Worm (Caenorhabditis elegans): Measurements from ENCODE around the gene Y39B6A.3.
A peak's percentile ranks its signal among the peaks of the same experiment; 100 is the strongest.

Y39B6A.3 gene

ce11 chrV:19189963-19190597, at the start of gene Y39B6A.3, which contains the start of gene pph-5:
Gene Y39B6A.3, minus strand, starts transcription at chrV:19190013.
Gene pph-5, plus strand, starts transcription at chrV:19190547.
- TF ChIP-seq tbx-11 (GFP tag; IDR thresholded peaks at IDR 0.05), result 0 out of 2 replicates have a peak, but pooled peaks have one; percentile 11
- peak; percentile 28 for TF ChIP-seq F13C5.2 (tag; optimal IDR thresholded peaks at IDR 0.05)
- no peak for TF ChIP-seq B0310.2 (tag; optimal IDR thresholded peaks at IDR 0.05)

- TF ChIP-seq ama-1 (optimal IDR thresholded peaks at IDR 0.05) (no peak), ceh-36 (tag; optimal IDR thresholded peaks at IDR 0.05) (peak; percentile 8)
Measured at ce11 chrV:19237204-19237603, 47.4 kb upstream of the Y39B6A.3 start, which contains the start of gene fbxb-2. Gene fbxb-2, minus strand, starts transcription at chrV:19237304.

ce11 chrV:19233469-19233868, 43.7 kb upstream of the Y39B6A.3 start, which contains the start of gene fbxb-116:
Gene fbxb-116, plus strand, starts transcription at chrV:19233769.
- no peak for TF ChIP-seq scrt-1 (GFP tag; IDR thresholded peaks at IDR 0.05)
- no peak for TF ChIP-seq tra-4 (tag; optimal IDR thresholded peaks at IDR 0.05)

- peak; percentile 95 for TF ChIP-seq ceh-36 (tag; optimal IDR thresholded peaks at IDR 0.05)
- no peak for TF ChIP-seq tbx-11 (GFP tag; IDR thresholded peaks at IDR 0.05)
Measured at ce11 chrV:19231167-19231566, 41.4 kb upstream of the Y39B6A.3 start.

- TF ChIP-seq ceh-36 (tag; optimal IDR thresholded peaks at IDR 0.05), result no peak
- TF ChIP-seq sea-1 (GFP tag; conservative IDR thresholded peaks at IDR 0.05), result no peak
- no peak for TF ChIP-seq aly-1 (tag; optimal IDR thresholded peaks at IDR 0.05)
- TF ChIP-seq F13C5.2 (tag; optimal IDR thresholded peaks at IDR 0.05), result no peak
- no peak for TF ChIP-seq ceh-13 (GFP tag; optimal IDR thresholded peaks at IDR 0.05)
- TF ChIP-seq ama-1 (optimal IDR thresholded peaks at IDR 0.05), result no peak
- no peak for TF ChIP-seq tra-4 (tag; optimal IDR thresholded peaks at IDR 0.05)
Measured at ce11 chrV:19230413-19230812, 40.6 kb upstream of the Y39B6A.3 start, which contains the start of gene sqst-3. Gene sqst-3, plus strand, starts transcription at chrV:19230782.

ce11 chrV:19228958-19229357, 39.1 kb upstream of the Y39B6A.3 start:
- peak; percentile 20 for TF ChIP-seq ceh-36 (tag; optimal IDR thresholded peaks at IDR 0.05)

- TF ChIP-seq scrt-1 (GFP tag; IDR thresholded peaks at IDR 0.05), result no peak
- TF ChIP-seq ceh-36 (tag; optimal IDR thresholded peaks at IDR 0.05), result no peak
- TF ChIP-seq F13C5.2 (tag; optimal IDR thresholded peaks at IDR 0.05), result no peak
- no peak for TF ChIP-seq aly-1 (tag; optimal IDR thresholded peaks at IDR 0.05)
- no peak for TF ChIP-seq ama-1 (optimal IDR thresholded peaks at IDR 0.05)
- no peak for TF ChIP-seq sea-1 (GFP tag; conservative IDR thresholded peaks at IDR 0.05)
- TF ChIP-seq tbx-11 (GFP tag; IDR thresholded peaks at IDR 0.05), result no peak
- no peak for TF ChIP-seq hmg-4 (GFP tag; optimal IDR thresholded peaks at IDR 0.05)
- TF ChIP-seq tbx-37 (GFP tag; conservative IDR thresholded peaks at IDR 0.05), result no peak
- TF ChIP-seq B0310.2 (tag; optimal IDR thresholded peaks at IDR 0.05), result no peak
- no peak for TF ChIP-seq tra-4 (tag; optimal IDR thresholded peaks at IDR 0.05)
- no peak for TF ChIP-seq hnd-1 (tag; optimal IDR thresholded peaks at IDR 0.05)
- TF ChIP-seq ceh-13 (GFP tag; optimal IDR thresholded peaks at IDR 0.05), result no peak
- no peak for TF ChIP-seq ets-7 (tag; optimal IDR thresholded peaks at IDR 0.05)
- TF ChIP-seq flt-1 (GFP tag; IDR thresholded peaks at IDR 0.05), result no peak
Measured at ce11 chrV:19217675-19218074, 27.9 kb upstream of the Y39B6A.3 start, which contains the start of gene oac-49. Gene oac-49, plus strand, starts transcription at chrV:19217975.

ce11 chrV:19217104-19217503, 27.3 kb upstream of the Y39B6A.3 start, which contains the start of gene srr-2:
Gene srr-2, minus strand, starts transcription at chrV:19217176.
- TF ChIP-seq ceh-36 (tag; optimal IDR thresholded peaks at IDR 0.05) (no peak), hnd-1 (tag; optimal IDR thresholded peaks at IDR 0.05) (no peak), ama-1 (optimal IDR thresholded peaks at IDR 0.05) (no peak), hmg-4 (GFP tag; optimal IDR thresholded peaks at IDR 0.05) (no peak), hmbx-1 (tag; optimal IDR thresholded peaks at IDR 0.05) (no peak), aly-1 (tag; optimal IDR thresholded peaks at IDR 0.05) (no peak), scrt-1 (GFP tag; IDR thresholded peaks at IDR 0.05) (no peak), tbx-37 (GFP tag; conservative IDR thresholded peaks at IDR 0.05) (no peak), pes-1 (GFP tag; IDR thresholded peaks at IDR 0.05) (no peak), sea-1 (GFP tag; conservative IDR thresholded peaks at IDR 0.05) (no peak), tbx-11 (GFP tag; IDR thresholded peaks at IDR 0.05) (no peak), flt-1 (GFP tag; IDR thresholded peaks at IDR 0.05) (no peak)

- TF ChIP-seq hmg-4 (GFP tag; optimal IDR thresholded peaks at IDR 0.05) (no peak), sea-1 (GFP tag; conservative IDR thresholded peaks at IDR 0.05) (no peak), aly-1 (tag; optimal IDR thresholded peaks at IDR 0.05) (no peak), pes-1 (GFP tag; IDR thresholded peaks at IDR 0.05) (no peak), F13C5.2 (tag; optimal IDR thresholded peaks at IDR 0.05) (no peak), flt-1 (GFP tag; IDR thresholded peaks at IDR 0.05) (no peak), ceh-36 (tag; optimal IDR thresholded peaks at IDR 0.05) (no peak)
Measured at ce11 chrV:19212354-19212753, 22.5 kb upstream of the Y39B6A.3 start.

All from whole organism, early embryonic.